Fruit fly (Drosophila melanogaster) Kc167 (cell line): Measurements from ENCODE around the gene CG1572.

Experiments used
- Myc ChIP-seq: fragments of >200 bp; optimal IDR thresholded peaks from 2 replicates; lab custom pipeline; 2017; ENCODE audit warnings: missing external identifiers
- Sin3A ChIP-seq: fragments of >200 bp; optimal IDR thresholded peaks from 2 replicates; lab custom pipeline; 2018; ENCODE audit warnings: missing external identifiers
- h ChIP-seq: fragments of >200 bp; optimal IDR thresholded peaks from 3 replicates; lab custom pipeline; 2018; ENCODE audit warnings: missing external identifiers
- insv ChIP-seq: fragments of >200 bp; optimal IDR thresholded peaks from 3 replicates; lab custom pipeline; 2018; ENCODE audit warnings: missing external identifiers
- psq ChIP-seq: fragments of >200 bp; optimal IDR thresholded peaks from 2 replicates; lab custom pipeline; 2017; ENCODE audit warnings: missing external identifiers
- ttk ChIP-seq: sonication (Bioruptor generic); optimal IDR thresholded peaks from 2 replicates; lab custom pipeline; 2017; ENCODE audit warnings: missing external identifiers

- TF ChIP-seq psq (no peak), Sin3A (lab: Kevin White, UChicago) (no peak), Myc (lab: Kevin White, UChicago) (no peak), ttk (no peak), h (lab: Kevin White, UChicago) (no peak), insv (lab: Kevin White, UChicago) (no peak)
Measured at dm6 chrX:11544951-11545426, 13.5 kb downstream of the CG1572 start.
